Fruit fly (Drosophila melanogaster): ENCODE results near the gene ru.

Gene ru

dm6 chr3L:1368201-1368617 is 2.2 kb upstream of the ru start (continued):
- 0 out of 2 replicates have a peak, but pooled peaks have one; percentile 30 for TF ChIP-seq toy (GFP tag; IDR thresholded peaks at IDR 0.05)
- no peak for TF ChIP-seq h (optimal IDR thresholded peaks at IDR 0.05)
- no peak for TF ChIP-seq kni (GFP tag; optimal IDR thresholded peaks at IDR 0.05)
- peak; percentile 81 for TF ChIP-seq CG7271 (tag; optimal IDR thresholded peaks at IDR 0.05)
- TF ChIP-seq CG30020 (tag; optimal IDR thresholded peaks at IDR 0.05) = no peak
- TF ChIP-seq CG2889 (GFP tag; IDR thresholded peaks at IDR 0.05) = peak; percentile 84
- TF ChIP-seq z (GFP tag; IDR thresholded peaks at IDR 0.05) = peak; percentile 75
- TF ChIP-seq Jarid2 (GFP tag; optimal IDR thresholded peaks at IDR 0.05) = peak; percentile 48
- peak; percentile 78 for TF ChIP-seq Oli (tag; optimal IDR thresholded peaks at IDR 0.05)
- TF ChIP-seq crc (GFP tag; optimal IDR thresholded peaks at IDR 0.05) = peak; percentile 63
- TF ChIP-seq CG8089 (GFP tag; optimal IDR thresholded peaks at IDR 0.05) = peak; percentile 47
- peak; percentile 38 for TF ChIP-seq tup (GFP tag; optimal IDR thresholded peaks at IDR 0.05)
- TF ChIP-seq CG6272 (GFP tag; IDR thresholded peaks at IDR 0.05) = peak; percentile 77
- no peak for TF ChIP-seq unc-4 (GFP tag; IDR thresholded peaks at IDR 0.05; ENCODE audit: partially characterized antibody)
- TF ChIP-seq trh (GFP tag; optimal IDR thresholded peaks at IDR 0.05) = peak; percentile 14
- no peak for TF ChIP-seq Scr (GFP tag; IDR thresholded peaks at IDR 0.05; ENCODE audit: partially characterized antibody)
- peak; percentile 70 for TF ChIP-seq CG12942 (GFP tag; optimal IDR thresholded peaks at IDR 0.05)
- TF ChIP-seq HLH54F (GFP tag; optimal IDR thresholded peaks at IDR 0.05) = peak; percentile 69
- no peak for TF ChIP-seq CG14860 (GFP tag; IDR thresholded peaks at IDR 0.05; ENCODE audit: partially characterized antibody)
- TF ChIP-seq Gsc (GFP tag; IDR thresholded peaks at IDR 0.05) = peak; percentile 44; the same call in 1 of the 2 replicates
- TF ChIP-seq Fer2 (tag; optimal IDR thresholded peaks at IDR 0.05) = peak; percentile 57
- TF ChIP-seq CG4404 (GFP tag; IDR thresholded peaks at IDR 0.05) = peak; percentile 97
- TF ChIP-seq CG15514 (GFP tag; optimal IDR thresholded peaks at IDR 0.05) = peak; percentile 40
- peak; percentile 81 for TF ChIP-seq slou (GFP tag; optimal IDR thresholded peaks at IDR 0.05)
- TF ChIP-seq D (optimal IDR thresholded peaks at IDR 0.05) = no peak
- peak; percentile 68 for TF ChIP-seq D (GFP tag; optimal IDR thresholded peaks at IDR 0.05)
- peak; percentile 54 for TF ChIP-seq CG8388 (GFP tag; optimal IDR thresholded peaks at IDR 0.05)
- no peak for TF ChIP-seq tna (GFP tag; IDR thresholded peaks at IDR 0.05; ENCODE audit: partially characterized antibody)
- TF ChIP-seq Dad (GFP tag; optimal IDR thresholded peaks at IDR 0.05) = peak; percentile 58
- TF ChIP-seq HLH3B (GFP tag; IDR thresholded peaks at IDR 0.05) = peak; percentile 84
- peak; percentile 88 for TF ChIP-seq sisA (GFP tag; IDR thresholded peaks at IDR 0.05)
- TF ChIP-seq gcm2 (GFP tag; optimal IDR thresholded peaks at IDR 0.05) = no peak
- TF ChIP-seq crp (GFP tag; optimal IDR thresholded peaks at IDR 0.05) = peak in 1 of 2 experiments; percentile 57
- TF ChIP-seq Fer1 (GFP tag; optimal IDR thresholded peaks at IDR 0.05) = peak; percentile 77
- TF ChIP-seq bab2 (GFP tag; optimal IDR thresholded peaks at IDR 0.05) = peak; percentile 89
- TF ChIP-seq CG3281 (GFP tag; optimal IDR thresholded peaks at IDR 0.05) = peak; percentile 70
- no peak for TF ChIP-seq hkb (optimal IDR thresholded peaks at IDR 0.05)
- TF ChIP-seq hkb (GFP tag; IDR thresholded peaks at IDR 0.05) = peak; percentile 83
- peak; percentile 74 for TF ChIP-seq CG11504 (tag; optimal IDR thresholded peaks at IDR 0.05)
- peak; percentile 60 for TF ChIP-seq NC2β (GFP tag; optimal IDR thresholded peaks at IDR 0.05)
- TF ChIP-seq CrebB (tag; optimal IDR thresholded peaks at IDR 0.05) = peak; percentile 49
- peak; percentile 87 for TF ChIP-seq CG3726 (GFP tag; IDR thresholded peaks at IDR 0.05)
- TF ChIP-seq zen (tag; optimal IDR thresholded peaks at IDR 0.05) = peak; percentile 92
- peak; percentile 77 for TF ChIP-seq al (GFP tag; IDR thresholded peaks at IDR 0.05)
- peak in 1 of 2 experiments; percentile 78 for TF ChIP-seq bsh (GFP tag; optimal IDR thresholded peaks at IDR 0.05)
- peak; percentile 16 for TF ChIP-seq Spps (tag; optimal IDR thresholded peaks at IDR 0.05)
- TF ChIP-seq sr (GFP tag; IDR thresholded peaks at IDR 0.05) = peak; percentile 69; the same call in 2 of the 3 replicates
- no peak; the same call in 1 of the 2 replicates for TF ChIP-seq CG13287 (GFP tag; IDR thresholded peaks at IDR 0.05; ENCODE audit: partially characterized antibody)
- peak; percentile 36 for TF ChIP-seq Sry-δ (GFP tag; optimal IDR thresholded peaks at IDR 0.05)
- peak; percentile 86 for TF ChIP-seq esg (GFP tag; conservative IDR thresholded peaks at IDR 0.05)
- TF ChIP-seq grn (GFP tag; optimal IDR thresholded peaks at IDR 0.05) = peak; percentile 34

All from whole organism, embryonic.